Worm (Caenorhabditis elegans) whole organism, mixed stage, embryonic: ENCODE data around the gene C14C10.1.

Experiments
- ceh-39 ChIP-seq: fragments of 150-350 bp; optimal IDR thresholded peaks from 2 replicates; lab custom pipeline; 2014; ENCODE audit warnings: missing biosample characterization, missing genetic modification characterization
- elt-3 ChIP-seq: fragments of 150-350 bp; optimal IDR thresholded peaks from 2 replicates; lab custom pipeline; 2014; ENCODE audit warnings: missing biosample characterization, missing genetic modification characterization
- lsy-2 ChIP-seq: fragments of 150-350 bp; optimal IDR thresholded peaks from 2 replicates; lab custom pipeline; 2014; ENCODE audit warnings: missing biosample characterization, missing genetic modification characterization
- nhr-12 ChIP-seq: fragments of 150-350 bp; optimal IDR thresholded peaks from 2 replicates; lab custom pipeline; 2014; ENCODE audit warnings: missing biosample characterization, missing genetic modification characterization

ce11 chrV:12553286-12553725, 34.8 kb upstream of the C14C10.1 start:
- TF ChIP-seq nhr-12 (tag; lab: Kevin White, UChicago) (no peak), elt-3 (tag; lab: Kevin White, UChicago) (peak; percentile 92), lsy-2 (tag; lab: Kevin White, UChicago) (no peak), ceh-39 (tag; lab: Kevin White, UChicago) (no peak)
